Worm (Caenorhabditis elegans): ENCODE measurements around the gene srh-252.

The srh-252 gene

DNA sequence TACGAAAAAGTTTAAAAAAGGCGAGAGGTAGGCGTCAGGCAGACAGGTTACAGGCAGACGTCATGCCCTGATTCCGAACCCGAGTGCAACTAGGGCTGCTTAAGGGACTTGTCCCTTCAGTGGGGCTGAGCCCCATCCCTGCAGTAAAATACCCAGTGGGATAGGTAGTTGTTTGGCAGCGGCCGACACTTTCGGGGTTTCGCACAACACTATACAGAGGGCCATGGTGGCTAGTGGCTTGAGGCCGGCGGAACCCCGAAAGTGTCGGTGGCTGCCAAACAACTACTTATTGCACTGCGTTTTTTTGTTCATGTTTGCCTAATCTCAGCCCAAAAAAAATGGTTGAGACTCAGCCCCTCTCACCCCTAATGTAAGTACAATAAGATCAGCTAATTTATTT, 7.6 kb downstream of the srh-252 start:
- no peak for TF ChIP-seq dsc-1 (tag; optimal IDR thresholded peaks at IDR 0.05)
- TF ChIP-seq lir-3 (tag; optimal IDR thresholded peaks at IDR 0.05; ENCODE audit: poor library complexity): no peak
- TF ChIP-seq ztf-11 (tag; optimal IDR thresholded peaks at IDR 0.05): no peak
- TF ChIP-seq unc-130 (tag; optimal IDR thresholded peaks at IDR 0.05): no peak
- TF ChIP-seq aha-1 (tag; optimal IDR thresholded peaks at IDR 0.05): no peak
- TF ChIP-seq nhr-237 (tag; optimal IDR thresholded peaks at IDR 0.05): no peak
- TF ChIP-seq lin-14 (GFP tag; optimal IDR thresholded peaks at IDR 0.05): no peak
- no peak for TF ChIP-seq fos-1 (tag; optimal IDR thresholded peaks at IDR 0.05)
- no peak for TF ChIP-seq jun-1 (tag; optimal IDR thresholded peaks at IDR 0.05)
- TF ChIP-seq vab-15 (tag; optimal IDR thresholded peaks at IDR 0.05): no peak
- TF ChIP-seq tlp-1 (tag; optimal IDR thresholded peaks at IDR 0.05): no peak
- no peak for TF ChIP-seq elt-3 (tag; optimal IDR thresholded peaks at IDR 0.05)

DNA sequence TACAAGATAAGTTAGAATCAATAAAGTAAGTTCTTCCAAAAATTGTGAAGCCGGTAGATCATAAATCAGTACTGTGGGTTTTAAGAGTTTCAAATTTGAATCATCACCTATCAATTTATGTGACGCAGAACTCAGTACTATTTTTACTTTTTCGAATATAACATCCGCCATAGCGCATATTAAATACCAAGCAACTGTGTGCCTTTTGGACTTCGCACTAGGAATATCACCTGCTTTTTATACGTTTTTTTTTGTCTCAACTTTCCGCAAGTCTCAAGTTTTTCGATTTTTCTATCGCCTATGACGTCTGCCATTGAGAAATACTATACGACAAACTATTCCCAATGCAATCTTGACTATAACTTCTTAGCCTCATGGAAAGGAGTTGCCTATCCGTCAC, 10.5 kb downstream of the srh-252 start, which contains the start of gene srh-113:
Gene srh-113 (plus strand): TSS at position 301 of the 400 bp plus-strand sequence.
- TF ChIP-seq ceh-88 (GFP tag; IDR thresholded peaks at IDR 0.05): no peak
- TF ChIP-seq elt-3 (tag; optimal IDR thresholded peaks at IDR 0.05): no peak
- TF ChIP-seq irx-1 (tag; optimal IDR thresholded peaks at IDR 0.05): no peak
- TF ChIP-seq fkh-4 (tag; optimal IDR thresholded peaks at IDR 0.05; ENCODE audit: borderline replicate concordance): no peak
- TF ChIP-seq rnt-1 (tag; optimal IDR thresholded peaks at IDR 0.05): no peak
- no peak for TF ChIP-seq snpc-4 (tag; optimal IDR thresholded peaks at IDR 0.05)
- TF ChIP-seq sox-4 (tag; optimal IDR thresholded peaks at IDR 0.05): no peak
- TF ChIP-seq unc-86 (tag; optimal IDR thresholded peaks at IDR 0.05): no peak
- no peak for TF ChIP-seq nhr-28 (tag; optimal IDR thresholded peaks at IDR 0.05)
- TF ChIP-seq mef-2 (tag; optimal IDR thresholded peaks at IDR 0.05): no peak
- TF ChIP-seq unc-62 (GFP tag; optimal IDR thresholded peaks at IDR 0.05): no peak
- TF ChIP-seq aly-2 (tag; optimal IDR thresholded peaks at IDR 0.05): no peak
- no peak for TF ChIP-seq nhr-11 (tag; optimal IDR thresholded peaks at IDR 0.05)
- no peak for TF ChIP-seq blmp-1 (tag; optimal IDR thresholded peaks at IDR 0.05)
- TF ChIP-seq hlh-17 (GFP tag; optimal IDR thresholded peaks at IDR 0.05; ENCODE audit: borderline replicate concordance): no peak
- no peak for TF ChIP-seq swsn-7 (tag; optimal IDR thresholded peaks at IDR 0.05)
- no peak for TF ChIP-seq tbx-2 (tag; optimal IDR thresholded peaks at IDR 0.05)
- TF ChIP-seq fkh-10 (GFP tag; optimal IDR thresholded peaks at IDR 0.05): no peak
- TF ChIP-seq ztf-4 (tag; optimal IDR thresholded peaks at IDR 0.05): no peak

DNA sequence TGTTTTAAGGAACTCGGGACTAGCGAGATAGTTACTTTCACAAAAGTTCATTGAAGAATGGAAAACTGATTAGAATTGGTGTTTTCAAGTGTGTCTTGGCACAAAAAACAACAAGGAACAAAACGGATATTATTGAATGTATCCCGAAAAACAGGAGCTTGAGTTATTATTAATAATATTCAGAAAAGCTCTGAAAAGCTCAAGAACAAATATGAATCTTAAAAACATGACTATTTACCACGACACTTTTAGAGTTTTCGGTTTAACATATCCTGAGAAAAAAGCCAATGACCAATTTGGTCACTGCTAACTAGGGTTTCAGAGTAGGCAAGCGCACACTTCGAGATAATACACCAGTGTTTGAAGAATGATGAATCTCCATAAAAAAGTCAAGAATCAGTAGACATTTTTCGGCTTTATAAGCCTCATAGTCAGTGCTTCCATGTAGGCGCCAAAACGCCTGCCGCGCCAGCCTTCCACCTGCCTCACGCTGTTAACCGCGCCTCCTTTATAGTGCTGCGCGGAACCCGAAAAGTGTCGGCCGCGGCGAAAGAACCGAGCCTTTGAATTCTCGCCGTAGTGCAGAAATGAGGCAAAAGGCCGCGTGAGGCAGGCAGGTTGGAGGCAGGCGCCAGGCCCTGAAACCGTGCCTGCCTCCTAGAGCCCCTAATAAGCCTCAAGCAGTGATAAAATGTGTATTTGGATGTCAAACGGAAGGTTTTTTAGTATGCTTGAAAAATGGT, 11.0 kb downstream of the srh-252 start, which contains the start of gene srh-236:
Gene srh-236 (minus strand): TSS at position 51 of the 743 bp plus-strand sequence.
- TF ChIP-seq mab-9 (GFP tag; IDR thresholded peaks at IDR 0.05): no peak
- TF ChIP-seq ceh-90 (tag; optimal IDR thresholded peaks at IDR 0.05): no peak
- no peak for TF ChIP-seq efl-1 (optimal IDR thresholded peaks at IDR 0.05)
- no peak for TF ChIP-seq efl-1 (GFP tag; optimal IDR thresholded peaks at IDR 0.05 in 1 of 2)
- TF ChIP-seq blmp-1 (tag; optimal IDR thresholded peaks at IDR 0.05): no peak
- no peak for TF ChIP-seq alr-1 (tag; optimal IDR thresholded peaks at IDR 0.05; ENCODE audit: borderline replicate concordance)
- no peak for TF ChIP-seq unc-98 (GFP tag; IDR thresholded peaks at IDR 0.05)
- TF ChIP-seq nhr-76 (tag; optimal IDR thresholded peaks at IDR 0.05): no peak
- TF ChIP-seq lin-13 (GFP tag; optimal IDR thresholded peaks at IDR 0.05): no peak
- no peak for TF ChIP-seq dsc-1 (tag; optimal IDR thresholded peaks at IDR 0.05)
- no peak for TF ChIP-seq zag-1 (tag; optimal IDR thresholded peaks at IDR 0.05)
- no peak for TF ChIP-seq ama-1 (optimal IDR thresholded peaks at IDR 0.05)
- no peak for TF ChIP-seq ces-1 (GFP tag; optimal IDR thresholded peaks at IDR 0.05)
- TF ChIP-seq ceh-63 (GFP tag; optimal IDR thresholded peaks at IDR 0.05): no peak
- TF ChIP-seq ceh-8 (GFP tag; optimal IDR thresholded peaks at IDR 0.05): no peak
- no peak for TF ChIP-seq aha-1 (tag; optimal IDR thresholded peaks at IDR 0.05)
- no peak for TF ChIP-seq nhr-28 (tag; optimal IDR thresholded peaks at IDR 0.05)
